Fruit fly (Drosophila melanogaster) whole organism, embryonic: ENCODE data around the gene CG5850.

ENCODE experiments used
- Adf1 ChIP-seq: fragments of 200-800 bp; sonication (Bioruptor generic); IDR thresholded peaks from 2 replicates; pipeline ENCODE4 v1.3.6; 2022; ENCODE audit warnings: missing biosample characterization, missing genetic modification characterization
- Bdp1 ChIP-seq: fragments of 200-800 bp; sonication (Bioruptor generic); optimal IDR thresholded peaks from 3 replicates; lab custom pipeline; 2016; ENCODE audit warnings: missing biosample characterization, missing genetic modification characterization
- Bgb ChIP-seq: fragments of 200-800 bp; sonication (Bioruptor generic); IDR thresholded peaks from 2 replicates; pipeline ENCODE4 v1.3.6; 2022; ENCODE audit warnings: missing biosample characterization, missing genetic modification characterization; ENCODE audit not compliant: partially characterized antibody
- CG10147 ChIP-seq: fragments of 200-800 bp; sonication (Bioruptor generic); optimal IDR thresholded peaks from 2 replicates; lab custom pipeline; 2019; ENCODE audit warnings: missing biosample characterization, mild to moderate bottlenecking, missing genetic modification characterization, moderate library complexity
- CG10209 ChIP-seq: fragments of 200-800 bp; sonication (Bioruptor generic); optimal IDR thresholded peaks from 3 replicates; lab custom pipeline; 2017; ENCODE audit warnings: missing biosample characterization, mild to moderate bottlenecking, missing genetic modification characterization, missing genetic modification reagents
- CG11723 ChIP-seq: fragments of 200-800 bp; sonication (Bioruptor generic); optimal IDR thresholded peaks from 2 replicates; lab custom pipeline; 2017; ENCODE audit warnings: missing biosample characterization, mild to moderate bottlenecking, missing genetic modification characterization
- CG12155 ChIP-seq: fragments of 200-800 bp; sonication (Bioruptor generic); optimal IDR thresholded peaks from 3 replicates; lab custom pipeline; 2016; ENCODE audit warnings: missing biosample characterization, missing genetic modification characterization
- CG1233 ChIP-seq: fragments of 200-800 bp; sonication (Bioruptor generic); optimal IDR thresholded peaks from 4 replicates; lab custom pipeline; 2018; ENCODE audit warnings: missing biosample characterization, mild to moderate bottlenecking, missing genetic modification characterization
- CG13123 ChIP-seq: fragments of 200-800 bp; sonication (Bioruptor generic); optimal IDR thresholded peaks from 2 replicates; lab custom pipeline; 2016; ENCODE audit warnings: missing biosample characterization, missing genetic modification characterization
- CG17802 ChIP-seq: fragments of 200-800 bp; sonication (Bioruptor generic); optimal IDR thresholded peaks from 2 replicates; lab custom pipeline; 2018; ENCODE audit warnings: missing biosample characterization, mild to moderate bottlenecking, missing genetic modification characterization, moderate library complexity
- CG17912 ChIP-seq: fragments of 200-800 bp; sonication (Bioruptor generic); optimal IDR thresholded peaks from 2 replicates; lab custom pipeline; 2018; ENCODE audit warnings: missing biosample characterization, mild to moderate bottlenecking, missing genetic modification characterization
- CG30020 ChIP-seq: fragments of 200-800 bp; optimal IDR thresholded peaks from 2 replicates; lab custom pipeline; 2019; ENCODE audit warnings: missing biosample characterization, mild to moderate bottlenecking, missing genetic modification characterization, moderate library complexity
- CG3407 ChIP-seq: fragments of 200-800 bp; sonication (Bioruptor generic); optimal IDR thresholded peaks from 2 replicates; lab custom pipeline; 2018; ENCODE audit warnings: missing biosample characterization, mild to moderate bottlenecking, missing genetic modification characterization
- CG34376 ChIP-seq: fragments of 200-800 bp; sonication (Bioruptor generic); optimal IDR thresholded peaks from 2 replicates; lab custom pipeline; 2018; ENCODE audit warnings: missing biosample characterization, mild to moderate bottlenecking, missing genetic modification characterization
- CG4820 ChIP-seq: fragments of 200-800 bp; sonication (Bioruptor generic); optimal IDR thresholded peaks from 3 replicates; lab custom pipeline; 2016; ENCODE audit warnings: missing biosample characterization, missing genetic modification characterization
- CG6689 ChIP-seq: fragments of 200-800 bp; sonication (Bioruptor generic); IDR thresholded peaks from 2 replicates; pipeline ENCODE4 v1.3.6; 2022; ENCODE audit warnings: missing biosample characterization, missing genetic modification characterization
- CG6791 ChIP-seq: fragments of 200-800 bp; sonication (Bioruptor generic); IDR thresholded peaks from 3 replicates; pipeline ENCODE4 v1.3.6; 2022; ENCODE audit warnings: missing biosample characterization, missing genetic modification characterization; ENCODE audit not compliant: partially characterized antibody
- CG7357 ChIP-seq: fragments of 200-800 bp; sonication (Bioruptor generic); IDR thresholded peaks from 3 replicates; pipeline ENCODE4 v1.3.6; 2022; ENCODE audit warnings: missing biosample characterization, missing genetic modification characterization
- CG7987 ChIP-seq: fragments of 200-800 bp; sonication (Bioruptor generic); optimal IDR thresholded peaks from 2 replicates; lab custom pipeline; 2018; ENCODE audit warnings: missing biosample characterization, mild to moderate bottlenecking, missing genetic modification characterization, moderate library complexity
- CG8281 ChIP-seq: fragments of 200-800 bp; sonication (Bioruptor generic); optimal IDR thresholded peaks from 2 replicates; lab custom pipeline; 2018; ENCODE audit warnings: missing biosample characterization, mild to moderate bottlenecking, missing genetic modification characterization, moderate library complexity
- CG8290 ChIP-seq, 3 experiments: fragments of 200-800 bp; sonication (Bioruptor generic); optimal IDR thresholded peaks; 2 replicates each; lab custom pipeline; 2016 to 2019; ENCODE audit warnings: missing biosample characterization in 3 of 3, missing genetic modification characterization in 3 of 3, mild to moderate bottlenecking in 2 of 3, moderate library complexity in 1 of 3
- CG9727 ChIP-seq: fragments of 200-800 bp; sonication (Bioruptor generic); optimal IDR thresholded peaks from 3 replicates; lab custom pipeline; 2017; ENCODE audit warnings: missing biosample characterization, mild to moderate bottlenecking, missing genetic modification characterization
- D ChIP-seq, 2 experiments: fragments of 200-800 bp in 1 of 2; fragments of >200 bp in 1 of 2; sonication (Bioruptor generic) in 1 of 2; optimal IDR thresholded peaks; 2 replicates in 1 of 2; 3 replicates in 1 of 2; lab custom pipeline; 2017; ENCODE audit warnings: mild to moderate bottlenecking in 1 of 2, missing biosample characterization in 1 of 2, missing genetic modification characterization in 1 of 2, missing genetic modification reagents in 1 of 2
- Ets97D ChIP-seq: fragments of 200-800 bp; sonication (Bioruptor generic); optimal IDR thresholded peaks from 3 replicates; lab custom pipeline; 2016; ENCODE audit warnings: missing biosample characterization, missing genetic modification characterization
- HLH3B ChIP-seq: fragments of 200-800 bp; sonication (Bioruptor generic); IDR thresholded peaks from 2 replicates; pipeline ENCODE4 v1.3.6; 2022; ENCODE audit warnings: missing biosample characterization, missing genetic modification characterization
- HLHmδ ChIP-seq: fragments of 200-800 bp; sonication (Bioruptor generic); optimal IDR thresholded peaks from 2 replicates; lab custom pipeline; 2018; ENCODE audit warnings: missing biosample characterization, mild to moderate bottlenecking, missing genetic modification characterization, moderate library complexity
- Hmx ChIP-seq: fragments of 200-800 bp; sonication (Bioruptor generic); optimal IDR thresholded peaks from 2 replicates; lab custom pipeline; 2016; ENCODE audit warnings: missing biosample characterization, missing genetic modification characterization
- Lpt ChIP-seq: fragments of >200 bp; optimal IDR thresholded peaks from 2 replicates; lab custom pipeline; 2018; ENCODE audit warnings: missing biosample characterization, missing genetic modification characterization
- Max ChIP-seq: fragments of 200-800 bp; sonication (Bioruptor generic); optimal IDR thresholded peaks from 2 replicates; lab custom pipeline; 2016; ENCODE audit warnings: missing biosample characterization, mild to moderate bottlenecking, missing genetic modification characterization
- Med ChIP-seq: fragments of 200-800 bp; sonication (Bioruptor generic); peaks from one replicate; lab custom pipeline; 2016; ENCODE audit warnings: missing biosample characterization, missing genetic modification characterization, mild to moderate bottlenecking, inconsistent platforms, moderate library complexity
- Mes4 ChIP-seq: fragments of 200-800 bp; sonication (Bioruptor generic); optimal IDR thresholded peaks from 2 replicates; lab custom pipeline; 2016; ENCODE audit warnings: missing biosample characterization, missing genetic modification characterization
- PHDP ChIP-seq: fragments of 200-800 bp; sonication (Bioruptor generic); optimal IDR thresholded peaks from 3 replicates; lab custom pipeline; 2018; ENCODE audit warnings: missing biosample characterization, mild to moderate bottlenecking, missing genetic modification characterization, moderate library complexity
- Vsx1 ChIP-seq: fragments of 200-800 bp; sonication (Bioruptor generic); optimal IDR thresholded peaks from 2 replicates; lab custom pipeline; 2017; ENCODE audit warnings: missing biosample characterization, mild to moderate bottlenecking, missing genetic modification characterization, missing genetic modification reagents
- az2 ChIP-seq: fragments of 200-800 bp; sonication (Bioruptor generic); optimal IDR thresholded peaks from 3 replicates; lab custom pipeline; 2016; ENCODE audit warnings: missing biosample characterization, missing genetic modification characterization
- bab2 ChIP-seq: fragments of 200-800 bp; sonication (Bioruptor generic); optimal IDR thresholded peaks from 2 replicates; lab custom pipeline; 2016; ENCODE audit warnings: missing biosample characterization, missing genetic modification characterization
- bigmax ChIP-seq: fragments of 200-800 bp; sonication (Bioruptor generic); optimal IDR thresholded peaks from 2 replicates; lab custom pipeline; 2018; ENCODE audit warnings: missing biosample characterization, mild to moderate bottlenecking, missing genetic modification characterization
- fd102C ChIP-seq: fragments of 200-800 bp; sonication (Bioruptor generic); optimal IDR thresholded peaks from 2 replicates; lab custom pipeline; 2018; ENCODE audit warnings: missing biosample characterization, mild to moderate bottlenecking, missing genetic modification characterization, moderate library complexity
- gcm ChIP-seq: fragments of 200-800 bp; sonication (Bioruptor generic); optimal IDR thresholded peaks from 2 replicates; lab custom pipeline; 2019; ENCODE audit warnings: missing biosample characterization, mild to moderate bottlenecking, missing genetic modification characterization, moderate library complexity
- gt ChIP-seq: fragments of 200-800 bp; sonication (Bioruptor generic); IDR thresholded peaks from 2 replicates; pipeline ENCODE4 v1.3.6; 2022; ENCODE audit warnings: missing biosample characterization, missing genetic modification characterization
- hb ChIP-seq: fragments of 200-800 bp; sonication (Bioruptor generic); IDR thresholded peaks from 3 replicates; pipeline ENCODE4 v1.3.6; 2022; ENCODE audit warnings: missing biosample characterization, missing genetic modification characterization; ENCODE audit not compliant: partially characterized antibody
- onecut ChIP-seq: fragments of 200-800 bp; sonication (Bioruptor generic); IDR thresholded peaks from 2 replicates; pipeline ENCODE4 v1.3.6; 2022; ENCODE audit warnings: missing biosample characterization, missing genetic modification characterization
- pb ChIP-seq: fragments of 200-800 bp; sonication (Bioruptor generic); optimal IDR thresholded peaks from 3 replicates; lab custom pipeline; 2016; ENCODE audit warnings: missing biosample characterization, missing genetic modification characterization
- pfk ChIP-seq: fragments of 200-800 bp; sonication (Bioruptor generic); optimal IDR thresholded peaks from 2 replicates; lab custom pipeline; 2018; ENCODE audit warnings: missing biosample characterization, mild to moderate bottlenecking, missing genetic modification characterization, moderate library complexity
- pzg ChIP-seq: fragments of 200-800 bp; sonication (Bioruptor generic); optimal IDR thresholded peaks from 3 replicates; lab custom pipeline; 2018; ENCODE audit warnings: missing biosample characterization, mild to moderate bottlenecking, missing genetic modification characterization, moderate library complexity
- row ChIP-seq: fragments of 200-800 bp; sonication (Bioruptor generic); IDR thresholded peaks from 3 replicates; pipeline ENCODE4 v1.3.6; 2022; ENCODE audit warnings: missing biosample characterization, missing genetic modification characterization
- slbo ChIP-seq: fragments of 200-800 bp; sonication (Bioruptor generic); IDR thresholded peaks from 2 replicates; pipeline ENCODE4 v1.3.6; 2022; ENCODE audit warnings: missing biosample characterization, missing genetic modification characterization
- tgo ChIP-seq: fragments of 200-800 bp; sonication (Bioruptor generic); IDR thresholded peaks from 3 replicates; pipeline ENCODE4 v1.3.6; 2022; ENCODE audit warnings: missing biosample characterization, missing genetic modification characterization

The CG5850 gene

DNA sequence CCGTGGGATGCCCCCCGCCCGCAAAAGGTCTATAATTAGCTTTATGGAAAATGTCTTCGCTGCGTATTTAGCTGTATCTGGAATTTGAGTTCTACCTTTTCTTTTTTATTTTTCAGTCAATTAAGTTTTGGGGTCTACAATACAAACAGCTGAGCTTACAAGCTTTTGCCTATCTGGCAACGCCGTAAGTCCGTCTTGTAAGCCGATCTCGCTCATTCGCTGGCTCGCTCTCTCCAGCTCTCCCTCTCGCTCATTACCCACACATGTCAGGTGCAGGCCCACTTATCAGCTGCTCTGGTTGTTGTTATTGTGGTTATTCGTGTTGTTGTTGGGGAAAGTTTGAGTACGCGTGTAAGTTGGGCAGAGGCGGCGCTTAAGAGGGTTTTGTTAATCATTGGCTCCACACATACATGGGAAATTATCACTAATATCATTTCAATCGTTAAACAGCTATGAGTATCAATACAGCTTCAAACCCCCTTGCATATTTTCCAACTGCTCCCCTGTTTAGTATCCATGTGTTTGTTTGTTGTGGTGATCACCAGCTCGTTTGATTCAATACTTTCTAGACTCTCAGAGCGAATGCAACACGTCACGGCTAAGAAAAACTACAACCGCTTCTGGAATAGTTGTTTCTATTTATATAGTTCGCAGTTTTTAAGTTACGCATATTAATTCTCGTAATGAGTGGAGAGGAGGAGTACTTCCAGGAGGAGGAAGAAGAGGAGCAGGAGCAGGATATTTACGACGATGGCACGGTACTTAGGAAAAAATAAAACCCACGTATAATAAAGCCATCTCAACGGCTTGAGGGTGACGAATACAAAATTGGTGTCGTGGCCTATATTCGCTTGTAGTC, 46.3 kb upstream of the CG5850 start (continued):
- TF ChIP-seq pfk (GFP tag; lab: Kevin White, UChicago) (peak; percentile 35), tgo (GFP tag; lab: Robert Waterston, UW) (peak; percentile 97), CG1233 (peak; percentile 95), CG13123 (GFP tag; lab: Kevin White, UChicago) (peak; percentile 93), pzg (peak; percentile 31), CG9727 (GFP tag; lab: Kevin White, UChicago) (peak; percentile 95), Bgb (no peak; the same call in 1 of the 2 replicates), Mes4 (GFP tag; lab: Kevin White, UChicago) (peak; percentile 95), CG10209 (GFP tag; lab: Kevin White, UChicago) (peak; percentile 96), CG8290 (GFP tag; optimal IDR thresholded peaks at IDR 0.05; lab: Kevin White, UChicago) (peak; percentile 91), CG8290 (tag; optimal IDR thresholded peaks at IDR 0.05; lab: Kevin White, UChicago) (peak in 1 of 2 experiments; percentile 100), PHDP (tag; lab: Kevin White, UChicago) (peak; percentile 97), CG7987 (GFP tag; lab: Kevin White, UChicago) (peak; percentile 95), Med (GFP tag; lab: Kevin White, UChicago) (peak; percentile 100), CG3407 (GFP tag; lab: Kevin White, UChicago) (peak; percentile 92), pb (GFP tag; lab: Kevin White, UChicago) (peak; percentile 97), CG34376 (GFP tag; lab: Kevin White, UChicago) (peak; percentile 96), CG30020 (tag; lab: Kevin White, UChicago) (peak; percentile 76), Bdp1 (peak; percentile 91), CG8281 (peak; percentile 88), CG12155 (GFP tag; lab: Kevin White, UChicago) (peak; percentile 97), CG17912 (peak; percentile 95), gcm (GFP tag; lab: Kevin White, UChicago) (peak; percentile 94), Hmx (GFP tag; lab: Kevin White, UChicago) (peak; percentile 94), onecut (GFP tag; lab: Robert Waterston, UW) (peak; percentile 95), CG17802 (peak; percentile 87), Max (GFP tag; lab: Kevin White, UChicago) (peak; percentile 90), CG10147 (GFP tag; lab: Kevin White, UChicago) (peak; percentile 94), Ets97D (peak; percentile 91), HLH3B (GFP tag; lab: Robert Waterston, UW) (peak; percentile 97), hb (no peak), fd102C (GFP tag; lab: Kevin White, UChicago) (peak; percentile 1), row (peak; percentile 98), HLHmδ (GFP tag; lab: Kevin White, UChicago) (peak; percentile 82), gt (GFP tag; lab: Robert Waterston, UW) (peak; percentile 90), D (optimal IDR thresholded peaks at IDR 0.05; lab: Kevin White, UChicago) (no peak), D (GFP tag; optimal IDR thresholded peaks at IDR 0.05; lab: Kevin White, UChicago) (peak; percentile 92), CG11723 (GFP tag; lab: Kevin White, UChicago) (peak; percentile 92), slbo (GFP tag; lab: Robert Waterston, UW) (peak; percentile 99), Adf1 (GFP tag; lab: Robert Waterston, UW) (peak; percentile 84), bigmax (GFP tag; lab: Kevin White, UChicago) (peak; percentile 73), Vsx1 (GFP tag; lab: Kevin White, UChicago) (peak; percentile 82), CG6791 (GFP tag; lab: Robert Waterston, UW) (no peak), az2 (peak; percentile 98), CG4820 (peak; percentile 94), CG7357 (GFP tag; lab: Robert Waterston, UW) (peak; percentile 91), bab2 (GFP tag; lab: Kevin White, UChicago) (peak; percentile 99), Lpt (GFP tag; lab: Kevin White, UChicago) (no peak), CG6689 (GFP tag; lab: Robert Waterston, UW) (peak; percentile 94)
